Fruit fly (Drosophila melanogaster) whole organism, embryonic: Measurements from ENCODE around the gene APC4.

Source experiments
- Bdp1 ChIP-seq: fragments of 200-800 bp; sonication (Bioruptor generic); optimal IDR thresholded peaks from 3 replicates; lab custom pipeline; 2016; ENCODE audit warnings: missing biosample characterization, missing genetic modification characterization
- C15 ChIP-seq: fragments of 200-800 bp; sonication (Bioruptor generic); IDR thresholded peaks from 3 replicates; pipeline ENCODE4 v1.3.6; 2022; ENCODE audit warnings: missing biosample characterization, missing genetic modification characterization
- CG15601 ChIP-seq: fragments of 200-800 bp; sonication (Bioruptor generic); optimal IDR thresholded peaks from 3 replicates; lab custom pipeline; 2019; ENCODE audit warnings: missing biosample characterization, mild to moderate bottlenecking, missing genetic modification characterization, moderate library complexity
- CG1792 ChIP-seq: fragments of 200-800 bp; sonication (Bioruptor generic); optimal IDR thresholded peaks from 2 replicates; lab custom pipeline; 2016; ENCODE audit warnings: missing biosample characterization, missing genetic modification characterization
- CG2889 ChIP-seq: fragments of 200-800 bp; sonication (Bioruptor generic); IDR thresholded peaks from 3 replicates; pipeline ENCODE4 v1.3.6; 2022; ENCODE audit warnings: missing biosample characterization, missing genetic modification characterization
- CG3407 ChIP-seq: fragments of 200-800 bp; sonication (Bioruptor generic); optimal IDR thresholded peaks from 2 replicates; lab custom pipeline; 2018; ENCODE audit warnings: missing biosample characterization, mild to moderate bottlenecking, missing genetic modification characterization
- Ptx1 ChIP-seq: fragments of 200-800 bp; sonication (Bioruptor generic); IDR thresholded peaks from 2 replicates; pipeline ENCODE4 v1.3.6; 2022; ENCODE audit warnings: missing biosample characterization, missing genetic modification characterization
- Stat92E ChIP-seq, 3 experiments: fragments of >200 bp in 2 of 3; fragments of 200-800 bp in 1 of 3; sonication (Bioruptor generic) in 1 of 3; optimal IDR thresholded peaks; 2 replicates each; lab custom pipeline; 2017 to 2019; ENCODE audit warnings: missing biosample characterization in 3 of 3, missing genetic modification characterization in 3 of 3, mild to moderate bottlenecking in 1 of 3, moderate library complexity in 1 of 3
- corto ChIP-seq: fragments of 200-800 bp; sonication (Bioruptor generic); optimal IDR thresholded peaks from 2 replicates; lab custom pipeline; 2016; ENCODE audit warnings: missing biosample characterization, mild to moderate bottlenecking, missing genetic modification characterization, moderate library complexity
- grn ChIP-seq: fragments of 200-800 bp; sonication (Bioruptor generic); optimal IDR thresholded peaks from 3 replicates; lab custom pipeline; 2017; ENCODE audit warnings: missing biosample characterization, missing genetic modification characterization
- lbe ChIP-seq: fragments of 200-800 bp; sonication (Bioruptor generic); optimal IDR thresholded peaks from 2 replicates; lab custom pipeline; 2016; ENCODE audit warnings: missing biosample characterization, mild to moderate bottlenecking, missing genetic modification characterization
- rib ChIP-seq: fragments of 200-800 bp; sonication (Bioruptor generic); IDR thresholded peaks from 2 replicates; pipeline ENCODE4 v1.3.6; 2022; ENCODE audit warnings: missing biosample characterization, missing genetic modification characterization
- schlank ChIP-seq: fragments of 200-800 bp; sonication (Bioruptor generic); optimal IDR thresholded peaks from 2 replicates; lab custom pipeline; 2018; ENCODE audit warnings: missing biosample characterization, mild to moderate bottlenecking, missing genetic modification characterization
- ttk ChIP-seq: fragments of 200-800 bp; sonication (Bioruptor generic); IDR thresholded peaks from 2 replicates; pipeline ENCODE4 v2.1.2; 2022; ENCODE audit warnings: missing biosample characterization, missing genetic modification characterization

DNA sequence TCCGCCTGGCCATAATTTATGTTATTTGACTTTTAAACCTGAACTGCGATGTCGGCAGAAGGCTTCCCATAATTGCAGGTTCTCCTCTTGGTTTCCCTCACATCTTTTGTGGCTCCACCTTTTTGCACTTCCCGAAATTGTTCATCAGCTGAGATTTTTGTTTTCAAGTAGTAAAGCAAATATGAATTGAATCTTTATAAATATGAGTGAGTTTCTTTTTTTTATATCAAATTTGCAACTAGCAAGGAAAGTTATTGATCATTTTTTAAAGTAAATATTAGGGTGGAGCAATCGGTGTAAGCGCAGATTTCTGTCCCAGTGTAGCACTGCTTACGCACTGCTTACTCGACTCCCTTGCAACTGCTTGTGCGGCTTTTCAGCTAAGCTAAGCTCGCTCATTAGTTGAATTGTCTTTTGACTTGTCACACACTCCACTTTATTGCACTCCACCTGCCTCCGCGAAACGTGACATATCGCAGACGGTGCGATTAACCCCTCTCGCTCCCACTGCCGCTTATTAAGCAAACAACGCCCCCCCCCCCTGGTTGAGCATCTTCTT lies 36.3 kb upstream of the APC4 start:
- TF ChIP-seq C15, result no peak
- no peak for TF ChIP-seq schlank
- no peak for TF ChIP-seq lbe (GFP tag; lab: Kevin White, UChicago)
- no peak for TF ChIP-seq corto
- TF ChIP-seq rib (GFP tag; lab: Robert Waterston, UW), result no peak
- no peak for TF ChIP-seq CG1792 (GFP tag; lab: Kevin White, UChicago)
- TF ChIP-seq grn (GFP tag; lab: Kevin White, UChicago), result no peak
- TF ChIP-seq Bdp1 (GFP tag; lab: Kevin White, UChicago), result no peak
- TF ChIP-seq ttk (GFP tag; lab: Robert Waterston, UW), result no peak
- TF ChIP-seq CG3407 (GFP tag; lab: Kevin White, UChicago), result no peak
- TF ChIP-seq Ptx1 (GFP tag; lab: Robert Waterston, UW), result no peak
- no peak for TF ChIP-seq CG15601 (tag; lab: Kevin White, UChicago)
- no peak for TF ChIP-seq CG2889 (GFP tag; lab: Robert Waterston, UW)
- TF ChIP-seq Stat92E (GFP tag; optimal IDR thresholded peaks at IDR 0.05; lab: Kevin White, UChicago), result no peak
